Worm (Caenorhabditis elegans): ENCODE results near the gene acr-14.

DNA sequence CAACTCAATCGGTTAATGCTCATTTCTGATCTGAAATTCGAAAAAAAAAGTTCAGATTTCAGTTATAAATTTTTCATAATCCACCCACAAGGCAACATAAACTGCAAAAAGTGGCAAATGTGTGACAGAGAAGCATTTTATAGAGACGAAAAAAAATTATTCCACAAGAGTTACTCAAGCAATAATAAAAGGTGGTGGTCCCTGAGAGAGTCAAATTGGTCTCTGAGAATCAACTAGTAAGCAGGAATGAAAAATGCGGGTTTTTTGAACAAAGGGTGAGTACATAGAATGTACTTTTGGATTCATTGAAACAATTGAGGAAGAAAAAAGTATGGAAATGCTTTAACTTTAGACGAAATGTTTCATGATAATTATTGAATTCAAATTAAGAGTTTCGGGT, 6.6 kb downstream of the acr-14 start, which contains the start of gene T05C12.11:
- TF ChIP-seq lsy-2 (tag; optimal IDR thresholded peaks at IDR 0.05), result no peak
- TF ChIP-seq sptf-1 (tag; optimal IDR thresholded peaks at IDR 0.05), result no peak
- no peak for TF ChIP-seq tbx-2 (tag; optimal IDR thresholded peaks at IDR 0.05)
- TF ChIP-seq elt-2 (tag; optimal IDR thresholded peaks at IDR 0.05), result no peak
- TF ChIP-seq aha-1 (tag; optimal IDR thresholded peaks at IDR 0.05), result no peak
- TF ChIP-seq jun-1 (tag; optimal IDR thresholded peaks at IDR 0.05), result no peak
